Worm (Caenorhabditis elegans) whole organism, L1 larva: ENCODE data around the gene F54D5.2.

ENCODE experiments used
- C04F5.9 ChIP-seq: sonication (generic microtip); optimal IDR thresholded peaks from 2 replicates; lab custom pipeline; 2016; ENCODE audit warnings: missing genetic modification characterization, missing compliant biosample characterization
- C16A3.4 ChIP-seq: fragments of 150-350 bp; optimal IDR thresholded peaks from 2 replicates; lab custom pipeline; 2014; ENCODE audit warnings: missing biosample characterization, missing genetic modification characterization
- C34B4.2 ChIP-seq: sonication (generic microtip); optimal IDR thresholded peaks from 2 replicates; lab custom pipeline; 2017; ENCODE audit warnings: mild to moderate bottlenecking, missing genetic modification characterization, missing compliant biosample characterization
- aha-1 ChIP-seq: fragments of 150-350 bp; optimal IDR thresholded peaks from 2 replicates; lab custom pipeline; 2014; ENCODE audit warnings: missing biosample characterization, missing genetic modification characterization
- aly-2 ChIP-seq: fragments of 150-350 bp; optimal IDR thresholded peaks from 2 replicates; lab custom pipeline; 2014; ENCODE audit warnings: missing biosample characterization, missing genetic modification characterization
- blmp-1 ChIP-seq: fragments of 150-350 bp; optimal IDR thresholded peaks from 2 replicates; lab custom pipeline; 2014; ENCODE audit warnings: missing biosample characterization, missing genetic modification characterization
- ceh-8 ChIP-seq: fragments of 200-800 bp; sonication (Bioruptor generic); optimal IDR thresholded peaks from 2 replicates; lab custom pipeline; 2018; ENCODE audit warnings: mild to moderate bottlenecking, missing genetic modification characterization, moderate library complexity, missing compliant biosample characterization
- ces-1 ChIP-seq: fragments of 150-350 bp; optimal IDR thresholded peaks from 2 replicates; lab custom pipeline; 2014; ENCODE audit warnings: missing biosample characterization, missing genetic modification reagents, missing genetic modification characterization
- dsc-1 ChIP-seq: sonication (generic microtip); optimal IDR thresholded peaks from 2 replicates; lab custom pipeline; 2016; ENCODE audit warnings: mild to moderate bottlenecking, missing genetic modification characterization, missing compliant biosample characterization
- efl-3 ChIP-seq: fragments of 200-800 bp; sonication (Bioruptor generic); optimal IDR thresholded peaks from 2 replicates; lab custom pipeline; 2018; ENCODE audit warnings: mild to moderate bottlenecking, missing genetic modification characterization, missing compliant biosample characterization
- egl-13 ChIP-seq: sonication (generic microtip); optimal IDR thresholded peaks from 2 replicates; lab custom pipeline; 2016; ENCODE audit warnings: missing genotype, missing genetic modification reagents, missing genetic modification characterization, missing compliant biosample characterization
- egl-27 ChIP-seq, 2 experiments: fragments of 150-350 bp in 1 of 2; sonication (generic microtip); optimal IDR thresholded peaks; 3 replicates each; lab custom pipeline; 2017 to 2018; ENCODE audit warnings: missing biosample characterization in 2 of 2, missing genetic modification characterization in 2 of 2, missing genetic modification reagents in 2 of 2
- elt-3 ChIP-seq, 6 experiments: fragments of 150-350 bp in 1 of 6; sonication (generic microtip); optimal IDR thresholded peaks; 2 replicates each; lab custom pipeline; 2017 to 2018; ENCODE audit warnings: missing biosample characterization in 6 of 6, missing genetic modification characterization in 6 of 6, inconsistent platforms in 1 of 6
- ets-5 ChIP-seq: fragments of 200-800 bp; sonication (Bioruptor generic); IDR thresholded peaks from 2 replicates; pipeline ENCODE4 v1.3.6; 2022; ENCODE audit warnings: missing genetic modification characterization, missing compliant biosample characterization
- fkh-10 ChIP-seq: sonication (generic microtip); optimal IDR thresholded peaks from 2 replicates; lab custom pipeline; 2017; ENCODE audit warnings: missing biosample characterization, missing genetic modification reagents, missing genetic modification characterization
- fkh-8 ChIP-seq: sonication (generic microtip); optimal IDR thresholded peaks from 2 replicates; lab custom pipeline; 2016; ENCODE audit warnings: mild to moderate bottlenecking, missing genetic modification characterization, missing compliant biosample characterization
- fos-1 ChIP-seq: fragments of 150-350 bp; optimal IDR thresholded peaks from 2 replicates; lab custom pipeline; 2014; ENCODE audit warnings: missing biosample characterization, missing genetic modification characterization
- grh-1 ChIP-seq: fragments of 200-800 bp; sonication (Bioruptor generic); IDR thresholded peaks from 2 replicates; pipeline ENCODE4 v1.3.6; 2022; ENCODE audit warnings: missing genetic modification reagents, missing genetic modification characterization, missing compliant biosample characterization
- irx-1 ChIP-seq: sonication (generic microtip); optimal IDR thresholded peaks from 2 replicates; lab custom pipeline; 2016; ENCODE audit warnings: missing genetic modification characterization, missing compliant biosample characterization
- isw-1 ChIP-seq: fragments of 200-800 bp; sonication (Bioruptor generic); IDR thresholded peaks from 2 replicates; pipeline ENCODE4 v1.3.6; 2022; ENCODE audit warnings: missing genetic modification characterization, missing compliant biosample characterization
- jun-1 ChIP-seq: fragments of 150-350 bp; optimal IDR thresholded peaks from 2 replicates; lab custom pipeline; 2014; ENCODE audit warnings: missing biosample characterization, missing genetic modification reagents, missing genetic modification characterization
- lin-13 ChIP-seq: fragments of 150-350 bp; optimal IDR thresholded peaks from 2 replicates; lab custom pipeline; 2014; ENCODE audit warnings: missing biosample characterization, missing genetic modification reagents, missing genetic modification characterization
- lin-14 ChIP-seq: fragments of 200-800 bp; sonication (Bioruptor generic); optimal IDR thresholded peaks from 2 replicates; lab custom pipeline; 2018; ENCODE audit warnings: mild to moderate bottlenecking, missing genetic modification characterization, moderate library complexity, missing compliant biosample characterization
- lin-35 ChIP-seq, 2 experiments: fragments of 150-350 bp; optimal IDR thresholded peaks; 2 replicates each; lab custom pipeline; 2014; ENCODE audit warnings: missing biosample characterization in 2 of 2, missing genetic modification characterization in 2 of 2, missing genetic modification reagents in 2 of 2
- mab-9 ChIP-seq: fragments of 200-800 bp; sonication (Bioruptor generic); IDR thresholded peaks from 2 replicates; pipeline ENCODE4 v1.3.6; 2022; ENCODE audit warnings: missing genetic modification reagents, missing genetic modification characterization, missing compliant biosample characterization
- mef-2 ChIP-seq: fragments of 150-350 bp; optimal IDR thresholded peaks from 2 replicates; lab custom pipeline; 2014; ENCODE audit warnings: missing biosample characterization, missing genetic modification characterization
- nhr-11 ChIP-seq: fragments of 150-350 bp; optimal IDR thresholded peaks from 2 replicates; lab custom pipeline; 2014; ENCODE audit warnings: missing biosample characterization, missing genetic modification characterization
- nhr-12 ChIP-seq: sonication (generic microtip); optimal IDR thresholded peaks from 2 replicates; lab custom pipeline; 2017; ENCODE audit warnings: missing biosample characterization, missing genetic modification characterization
- nhr-20 ChIP-seq: sonication (generic microtip); optimal IDR thresholded peaks from 2 replicates; lab custom pipeline; 2016; ENCODE audit warnings: mild to moderate bottlenecking, missing genetic modification characterization, missing compliant biosample characterization
- nhr-237 ChIP-seq: fragments of 150-350 bp; optimal IDR thresholded peaks from 2 replicates; lab custom pipeline; 2014; ENCODE audit warnings: missing biosample characterization, missing genetic modification characterization
- nhr-28 ChIP-seq: fragments of 150-350 bp; optimal IDR thresholded peaks from 2 replicates; lab custom pipeline; 2014; ENCODE audit warnings: missing biosample characterization, missing genetic modification characterization
- nhr-47 ChIP-seq: sonication (generic microtip); optimal IDR thresholded peaks from 2 replicates; lab custom pipeline; 2016; ENCODE audit warnings: mild to moderate bottlenecking, missing genetic modification characterization, moderate library complexity, missing compliant biosample characterization
- nhr-71 ChIP-seq: sonication (generic microtip); optimal IDR thresholded peaks from 2 replicates; lab custom pipeline; 2016; ENCODE audit warnings: mild to moderate bottlenecking, missing genetic modification characterization, moderate library complexity, missing compliant biosample characterization
- nhr-76 ChIP-seq: sonication (generic microtip); optimal IDR thresholded peaks from 2 replicates; lab custom pipeline; 2017; ENCODE audit warnings: missing biosample characterization, missing genetic modification characterization
- nhr-84 ChIP-seq: sonication (generic microtip); optimal IDR thresholded peaks from 2 replicates; lab custom pipeline; 2017; ENCODE audit warnings: missing biosample characterization, missing genetic modification characterization
- nhr-85 ChIP-seq: sonication (generic microtip); peaks from one replicate; lab custom pipeline; 2016; ENCODE audit warnings: missing genetic modification characterization, inconsistent platforms, missing compliant biosample characterization
- nhr-90 ChIP-seq: sonication (generic microtip); optimal IDR thresholded peaks from 2 replicates; lab custom pipeline; 2016; ENCODE audit warnings: mild to moderate bottlenecking, missing genetic modification characterization, missing compliant biosample characterization; ENCODE audit not compliant: poor library complexity
- pag-3 ChIP-seq: sonication (generic microtip); optimal IDR thresholded peaks from 2 replicates; lab custom pipeline; 2017; ENCODE audit warnings: missing genetic modification characterization, mild to moderate bottlenecking, missing compliant biosample characterization, antibody characterized with exemption, borderline replicate concordance; ENCODE audit not compliant: insufficient read depth
- rnt-1 ChIP-seq: sonication (generic microtip); optimal IDR thresholded peaks from 2 replicates; lab custom pipeline; 2016; ENCODE audit warnings: mild to moderate bottlenecking, missing genetic modification characterization, moderate library complexity, missing compliant biosample characterization
- snpc-4 ChIP-seq: fragments of 150-350 bp; optimal IDR thresholded peaks from 2 replicates; lab custom pipeline; 2014; ENCODE audit warnings: missing biosample characterization, missing genetic modification characterization
- sox-4 ChIP-seq: sonication (generic microtip); optimal IDR thresholded peaks from 2 replicates; lab custom pipeline; 2016; ENCODE audit warnings: missing genetic modification characterization, missing compliant biosample characterization
- sptf-1 ChIP-seq: fragments of 150-350 bp; optimal IDR thresholded peaks from 2 replicates; lab custom pipeline; 2014; ENCODE audit warnings: missing biosample characterization, missing genetic modification characterization
- swsn-7 ChIP-seq: sonication (generic microtip); optimal IDR thresholded peaks from 2 replicates; lab custom pipeline; 2016; ENCODE audit warnings: missing genetic modification characterization, missing compliant biosample characterization
- unc-130 ChIP-seq: fragments of 150-350 bp; optimal IDR thresholded peaks from 2 replicates; lab custom pipeline; 2017; ENCODE audit warnings: missing biosample characterization, missing genetic modification characterization, inconsistent platforms
- vab-15 ChIP-seq: sonication (generic microtip); optimal IDR thresholded peaks from 2 replicates; lab custom pipeline; 2017; ENCODE audit warnings: missing genotype, mild to moderate bottlenecking, missing genetic modification characterization, missing compliant biosample characterization
- xbp-1 ChIP-seq: sonication (generic microtip); optimal IDR thresholded peaks from 2 replicates; lab custom pipeline; 2016; ENCODE audit warnings: missing genetic modification characterization, missing compliant biosample characterization
- zag-1 ChIP-seq: fragments of 150-350 bp; optimal IDR thresholded peaks from 2 replicates; lab custom pipeline; 2014; ENCODE audit warnings: missing biosample characterization, missing genetic modification characterization
- zip-4 ChIP-seq: fragments of 200-800 bp; sonication (Bioruptor generic); optimal IDR thresholded peaks from 2 replicates; lab custom pipeline; 2018; ENCODE audit warnings: mild to moderate bottlenecking, missing genetic modification characterization, moderate library complexity, missing compliant biosample characterization
- ztf-4 ChIP-seq: fragments of 150-350 bp; optimal IDR thresholded peaks from 2 replicates; lab custom pipeline; 2014; ENCODE audit warnings: missing biosample characterization, missing genetic modification characterization

Gene F54D5.2

DNA sequence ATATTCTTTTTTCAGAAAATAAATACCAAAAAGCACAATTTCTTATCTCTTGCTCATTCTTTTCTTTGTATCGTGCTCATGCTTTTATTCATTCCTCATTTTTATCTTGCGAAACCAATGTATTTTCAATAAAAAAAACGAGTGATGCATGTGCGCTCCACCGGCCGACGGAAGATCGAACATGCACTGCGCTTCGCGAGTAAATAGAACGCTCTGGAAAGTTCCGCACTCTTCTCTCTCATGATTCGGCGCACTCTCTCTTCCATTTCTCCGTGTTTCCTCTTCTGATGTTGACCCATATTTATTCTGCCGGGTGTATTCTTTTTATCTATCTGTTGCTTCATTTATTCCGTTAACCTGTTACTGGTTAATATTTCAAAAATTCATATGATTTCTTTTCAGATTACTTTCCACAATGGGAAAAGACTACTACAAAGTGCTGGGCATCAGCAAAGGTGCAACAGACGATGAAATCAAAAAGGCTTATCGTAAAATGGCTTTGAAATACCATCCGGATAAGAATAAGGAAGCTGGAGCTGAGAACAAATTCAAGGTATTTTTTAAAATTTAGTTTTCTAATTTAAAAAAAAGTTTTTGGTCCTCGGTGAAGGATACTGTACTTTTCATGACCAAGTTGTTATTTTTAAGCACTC is 27.6 kb upstream of the F54D5.2 start, which contains the start of gene dnj-13 (continued):
- peak; percentile 62 for TF ChIP-seq efl-3 (GFP tag; lab: Kevin White, UChicago)
- TF ChIP-seq nhr-84, result no peak
- peak; percentile 99 for TF ChIP-seq swsn-7
- peak; percentile 85 to 89 for TF ChIP-seq lin-35 (GFP tag; optimal IDR thresholded peaks at IDR 0.05; lab: Kevin White, UChicago)

DNA sequence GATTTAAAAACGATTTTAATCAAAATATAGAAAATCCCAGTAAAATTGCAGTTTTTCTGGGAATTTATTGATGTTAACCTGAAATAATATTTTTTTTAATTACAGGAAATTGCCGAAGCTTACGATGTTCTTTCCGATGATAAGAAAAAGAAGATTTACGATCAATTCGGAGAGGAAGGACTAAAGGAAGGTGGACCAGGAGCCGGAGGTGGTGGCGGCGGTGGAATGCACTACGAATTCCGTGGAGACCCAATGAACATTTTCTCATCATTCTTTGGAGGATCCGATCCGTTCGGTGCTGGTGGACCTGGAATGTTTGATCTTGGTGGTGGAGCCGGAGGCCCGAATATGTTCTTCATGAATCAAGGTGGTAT is 27.0 kb upstream of the F54D5.2 start:
- TF ChIP-seq fos-1 (tag; lab: Kevin White, UChicago), result no peak
- TF ChIP-seq pag-3, result no peak
- TF ChIP-seq jun-1 (tag; lab: Kevin White, UChicago), result no peak
- TF ChIP-seq swsn-7, result no peak
- TF ChIP-seq lin-14, result no peak
- TF ChIP-seq nhr-12 (tag; lab: Kevin White, UChicago), result no peak
- TF ChIP-seq nhr-71 (tag; lab: Kevin White, UChicago), result no peak
- TF ChIP-seq mab-9 (GFP tag; lab: Robert Waterston, UW), result no peak
- no peak for TF ChIP-seq unc-130 (tag; lab: Kevin White, UChicago)
- no peak for TF ChIP-seq nhr-28 (tag; lab: Kevin White, UChicago)
- no peak for TF ChIP-seq nhr-20 (tag; lab: Kevin White, UChicago)
- TF ChIP-seq egl-13, result no peak
- TF ChIP-seq zip-4 (GFP tag; lab: Kevin White, UChicago), result no peak
- no peak for TF ChIP-seq nhr-84
- no peak for TF ChIP-seq C04F5.9 (tag; lab: Kevin White, UChicago)
- TF ChIP-seq dsc-1 (tag; lab: Kevin White, UChicago), result no peak
- no peak for TF ChIP-seq isw-1 (GFP tag; lab: Robert Waterston, UW)

- TF ChIP-seq rnt-1 (tag; lab: Kevin White, UChicago), result peak; percentile 34
- TF ChIP-seq nhr-11, result no peak
- TF ChIP-seq C34B4.2, result no peak
- TF ChIP-seq nhr-90 (tag; lab: Kevin White, UChicago), result peak; percentile 70
- TF ChIP-seq mef-2 (tag; lab: Kevin White, UChicago), result no peak
- peak; percentile 57 for TF ChIP-seq nhr-47 (tag; lab: Kevin White, UChicago)
- peak; percentile 36; the same call in 1 of the 2 replicates for TF ChIP-seq grh-1
- TF ChIP-seq fkh-10, result no peak
- peak; percentile 19 for TF ChIP-seq snpc-4 (tag; lab: Kevin White, UChicago)
- TF ChIP-seq ces-1 (GFP tag; lab: Kevin White, UChicago), result no peak
- no peak for TF ChIP-seq ceh-8 (GFP tag; lab: Kevin White, UChicago)
- TF ChIP-seq aly-2 (tag; lab: Kevin White, UChicago), result peak; percentile 89
- TF ChIP-seq aha-1 (tag; lab: Kevin White, UChicago), result no peak
- TF ChIP-seq vab-15 (tag; lab: Kevin White, UChicago), result no peak
- no peak for TF ChIP-seq jun-1 (tag; lab: Kevin White, UChicago)
- TF ChIP-seq sox-4 (tag; lab: Kevin White, UChicago), result no peak
- TF ChIP-seq C16A3.4 (tag; lab: Kevin White, UChicago), result peak; percentile 23
- peak; percentile 61 for TF ChIP-seq nhr-20 (tag; lab: Kevin White, UChicago)
- TF ChIP-seq fkh-8 (tag; lab: Kevin White, UChicago), result no peak
- TF ChIP-seq irx-1, result peak; percentile 30
- TF ChIP-seq nhr-85, result peak; percentile 91
- TF ChIP-seq nhr-84, result no peak
- TF ChIP-seq nhr-237 (tag; lab: Kevin White, UChicago), result no peak
- TF ChIP-seq lin-13 (GFP tag; lab: Kevin White, UChicago), result peak; percentile 22
- no peak for TF ChIP-seq sptf-1
- TF ChIP-seq elt-3 (tag; optimal IDR thresholded peaks at IDR 0.05; lab: Kevin White, UChicago), result peak in 2 of 6 experiments; percentile 23 to 75
- peak; percentile 32 for TF ChIP-seq pag-3
- TF ChIP-seq ztf-4 (tag; lab: Kevin White, UChicago), result peak; percentile 56
- TF ChIP-seq egl-27 (tag; optimal IDR thresholded peaks at IDR 0.05; lab: Kevin White, UChicago), result no peak
- peak; percentile 82 for TF ChIP-seq nhr-71 (tag; lab: Kevin White, UChicago)
- TF ChIP-seq xbp-1 (tag; lab: Kevin White, UChicago), result peak; percentile 49
- TF ChIP-seq nhr-76 (tag; lab: Kevin White, UChicago), result no peak
- TF ChIP-seq blmp-1 (tag; lab: Kevin White, UChicago), result peak; percentile 82
- no peak for TF ChIP-seq fos-1 (tag; lab: Kevin White, UChicago)
- TF ChIP-seq zag-1 (tag; lab: Kevin White, UChicago), result no peak
- no peak for TF ChIP-seq ets-5
These were observed 25.7 kb upstream of the F54D5.2 start, which contains the start of gene F54D5.7 for ce11 chrII:11547254-11547687. F54D5.7 (plus strand) TSS chrII:11547517.
